Fruit fly (Drosophila melanogaster): ENCODE measurements around the gene Nufip.
A peak's percentile ranks its signal among the peaks of the same experiment; 100 is the strongest.

Gene Nufip

dm6 chr3L:18786427-18787104 lies 38.4 kb upstream of the Nufip start (continued):
- no peak for TF ChIP-seq BEAF-32 (GFP tag; optimal IDR thresholded peaks at IDR 0.05)
- TF ChIP-seq nerfin-2 (GFP tag; IDR thresholded peaks at IDR 0.05; ENCODE audit: partially characterized antibody), result no peak
- TF ChIP-seq pnt (GFP tag; optimal IDR thresholded peaks at IDR 0.05), result no peak
- TF ChIP-seq salm (tag; optimal IDR thresholded peaks at IDR 0.05), result peak; percentile 19
- peak; percentile 40 for TF ChIP-seq CG4424 (GFP tag; optimal IDR thresholded peaks at IDR 0.05)
- peak; percentile 74 for TF ChIP-seq sug (tag; optimal IDR thresholded peaks at IDR 0.05)
- peak; percentile 6 for TF ChIP-seq CG13775 (GFP tag; optimal IDR thresholded peaks at IDR 0.05)
- no peak for TF ChIP-seq CG3407 (GFP tag; optimal IDR thresholded peaks at IDR 0.05)
- TF ChIP-seq Scr (GFP tag; IDR thresholded peaks at IDR 0.05; ENCODE audit: partially characterized antibody), result no peak; the same call in 1 of the 2 replicates
- TF ChIP-seq CG12071 (GFP tag; optimal IDR thresholded peaks at IDR 0.05), result peak; percentile 17
- TF ChIP-seq CG1529 (GFP tag; optimal IDR thresholded peaks at IDR 0.05), result no peak
- TF ChIP-seq CG11695 (GFP tag; IDR thresholded peaks at IDR 0.05), result peak; percentile 77; the same call in 2 of the 3 replicates
- peak in 1 of 2 experiments; percentile 49 for TF ChIP-seq Trl (optimal IDR thresholded peaks at IDR 0.05)
- TF ChIP-seq Trl (GFP tag; optimal IDR thresholded peaks at IDR 0.05), result peak; percentile 44
- TF ChIP-seq chif (GFP tag; optimal IDR thresholded peaks at IDR 0.05), result peak; percentile 32 to 49
- TF ChIP-seq HHEX (GFP tag; optimal IDR thresholded peaks at IDR 0.05), result peak; percentile 12
- no peak for TF ChIP-seq tx (GFP tag; optimal IDR thresholded peaks at IDR 0.05)
- peak; percentile 78 for TF ChIP-seq CG17361 (GFP tag; IDR thresholded peaks at IDR 0.05)
- peak; percentile 36 for TF ChIP-seq Nf-YC (tag; optimal IDR thresholded peaks at IDR 0.05)
- TF ChIP-seq prd (optimal IDR thresholded peaks at IDR 0.05), result no peak
- peak; percentile 28; the same call in 1 of the 3 replicates for TF ChIP-seq prd (GFP tag; IDR thresholded peaks at IDR 0.05)
- TF ChIP-seq CG12744 (GFP tag; optimal IDR thresholded peaks at IDR 0.05), result no peak
- TF ChIP-seq NK7.1 (GFP tag; optimal IDR thresholded peaks at IDR 0.05), result peak; percentile 4
- TF ChIP-seq Spps (tag; optimal IDR thresholded peaks at IDR 0.05), result no peak
- TF ChIP-seq ash1 (GFP tag; optimal IDR thresholded peaks at IDR 0.05), result no peak
- TF ChIP-seq grau (tag; optimal IDR thresholded peaks at IDR 0.05), result peak; percentile 79
- no peak for TF ChIP-seq CG15696 (tag; optimal IDR thresholded peaks at IDR 0.05)
- peak; percentile 79 for TF ChIP-seq Ptx1 (GFP tag; IDR thresholded peaks at IDR 0.05)
- TF ChIP-seq CG42726 (GFP tag; IDR thresholded peaks at IDR 0.05; ENCODE audit: partially characterized antibody), result 0 out of 2 replicates have a peak, but pooled peaks have one; percentile 22
- peak; percentile 69 for TF ChIP-seq lmd (GFP tag; IDR thresholded peaks at IDR 0.05)
- TF ChIP-seq CG13624 (GFP tag; optimal IDR thresholded peaks at IDR 0.05), result peak; percentile 66
- peak; percentile 8 for TF ChIP-seq vfl (GFP tag; optimal IDR thresholded peaks at IDR 0.05)
- peak; percentile 65 for TF ChIP-seq mirr (GFP tag; optimal IDR thresholded peaks at IDR 0.05)
- no peak for TF ChIP-seq jigr1 (GFP tag; IDR thresholded peaks at IDR 0.05)
- no peak for TF ChIP-seq Ets97D (GFP tag; optimal IDR thresholded peaks at IDR 0.05)
- peak; percentile 84 for TF ChIP-seq Deaf1 (tag; optimal IDR thresholded peaks at IDR 0.05)
- TF ChIP-seq CG10543 (GFP tag; optimal IDR thresholded peaks at IDR 0.05), result peak; percentile 87
- TF ChIP-seq nmo (GFP tag; optimal IDR thresholded peaks at IDR 0.05), result peak; percentile 68
- TF ChIP-seq CG15269 (tag; optimal IDR thresholded peaks at IDR 0.05), result peak; percentile 80
- TF ChIP-seq CG12219 (GFP tag; optimal IDR thresholded peaks at IDR 0.05), result peak; percentile 14
- TF ChIP-seq Rx (GFP tag; IDR thresholded peaks at IDR 0.05), result 0 out of 2 replicates have a peak, but pooled peaks have one; percentile 20
- 0 out of 3 replicates have a peak, but pooled peaks have one; percentile 36 for TF ChIP-seq H15 (GFP tag; IDR thresholded peaks at IDR 0.05)
- TF ChIP-seq CG11456 (GFP tag; IDR thresholded peaks at IDR 0.05), result no peak
- TF ChIP-seq Fer3 (tag; optimal IDR thresholded peaks at IDR 0.05), result peak; percentile 66
- 0 out of 2 replicates have a peak, but pooled peaks have one; percentile 19 for TF ChIP-seq klu (GFP tag; IDR thresholded peaks at IDR 0.05)
- peak; percentile 37; the same call in 1 of the 2 replicates for TF ChIP-seq tna (GFP tag; IDR thresholded peaks at IDR 0.05; ENCODE audit: partially characterized antibody)
- TF ChIP-seq org-1 (GFP tag; optimal IDR thresholded peaks at IDR 0.05), result peak; percentile 62
- peak; percentile 28; the same call in 1 of the 2 replicates for TF ChIP-seq al (GFP tag; IDR thresholded peaks at IDR 0.05)
- peak; percentile 64 for TF ChIP-seq Dek (tag; optimal IDR thresholded peaks at IDR 0.05)

All from whole organism, embryonic.